Fruit fly (Drosophila melanogaster) whole organism, prepupa: ENCODE data around the gene Jhbp4.
A peak's percentile ranks its signal among the peaks of the same experiment; 100 is the strongest.

ENCODE experiments used
- CG10631 ChIP-seq: fragments of 200-800 bp; sonication (Bioruptor generic); optimal IDR thresholded peaks from 2 replicates; lab custom pipeline; 2016; ENCODE audit warnings: missing biosample characterization, missing genetic modification characterization
- CG11762 ChIP-seq: fragments of 200-800 bp; sonication (Bioruptor generic); optimal IDR thresholded peaks from 3 replicates; lab custom pipeline; 2016; ENCODE audit warnings: missing biosample characterization, missing genetic modification characterization; ENCODE audit not compliant: insufficient read depth
- CG11902 ChIP-seq: fragments of 200-800 bp; sonication (Bioruptor generic); optimal IDR thresholded peaks from 3 replicates; lab custom pipeline; 2016; ENCODE audit warnings: missing biosample characterization, missing genetic modification characterization
- CG15336 ChIP-seq: fragments of 200-800 bp; sonication (Bioruptor generic); IDR thresholded peaks from 2 replicates; pipeline ENCODE4 v1.3.6; 2022; ENCODE audit warnings: missing biosample characterization, missing genetic modification characterization
- CG1621 ChIP-seq: fragments of 200-800 bp; sonication (Bioruptor generic); optimal IDR thresholded peaks from 3 replicates; lab custom pipeline; 2018; ENCODE audit warnings: missing biosample characterization, mild to moderate bottlenecking, missing genetic modification characterization
- CG16779 ChIP-seq: fragments of 200-800 bp; sonication (Bioruptor generic); optimal IDR thresholded peaks from 3 replicates; lab custom pipeline; 2017; ENCODE audit warnings: missing biosample characterization, mild to moderate bottlenecking, missing genetic modification characterization
- CG31627 ChIP-seq: fragments of 200-800 bp; sonication (Bioruptor generic); optimal IDR thresholded peaks from 3 replicates; lab custom pipeline; 2016; ENCODE audit warnings: missing biosample characterization, missing genetic modification characterization
- CG32006 ChIP-seq: fragments of 200-800 bp; sonication (Bioruptor generic); optimal IDR thresholded peaks from 3 replicates; lab custom pipeline; 2017; ENCODE audit warnings: missing biosample characterization, mild to moderate bottlenecking, missing genetic modification characterization
- CG34406 ChIP-seq: fragments of 200-800 bp; sonication (Bioruptor generic); optimal IDR thresholded peaks from 3 replicates; lab custom pipeline; 2016; ENCODE audit warnings: missing biosample characterization, missing genetic modification characterization
- CG4318 ChIP-seq: fragments of 200-800 bp; sonication (Bioruptor generic); optimal IDR thresholded peaks from 3 replicates; lab custom pipeline; 2017; ENCODE audit warnings: missing biosample characterization, mild to moderate bottlenecking, missing genetic modification characterization
- CG6163 ChIP-seq: fragments of 200-800 bp; sonication (Bioruptor generic); IDR thresholded peaks from 3 replicates; pipeline ENCODE4 v1.3.6; 2022; ENCODE audit warnings: missing biosample characterization, missing genetic modification characterization
- CG6276 ChIP-seq: fragments of 200-800 bp; sonication (Bioruptor generic); optimal IDR thresholded peaks from 2 replicates; lab custom pipeline; 2017; ENCODE audit warnings: missing biosample characterization, mild to moderate bottlenecking, missing genetic modification characterization
- CG6792 ChIP-seq: fragments of 200-800 bp; sonication (Bioruptor generic); optimal IDR thresholded peaks from 3 replicates; lab custom pipeline; 2016; ENCODE audit warnings: missing biosample characterization, missing genetic modification characterization
- CG6808 ChIP-seq: fragments of 200-800 bp; sonication (Bioruptor generic); optimal IDR thresholded peaks from 3 replicates; lab custom pipeline; 2017; ENCODE audit warnings: missing biosample characterization, missing genetic modification characterization, mild to moderate bottlenecking, moderate library complexity, missing genetic modification reagents
- CG6854 ChIP-seq: fragments of 200-800 bp; sonication (Bioruptor generic); optimal IDR thresholded peaks from 2 replicates; lab custom pipeline; 2017; ENCODE audit warnings: missing biosample characterization, mild to moderate bottlenecking, missing genetic modification characterization
- CG7368 ChIP-seq: fragments of 200-800 bp; sonication (Bioruptor generic); optimal IDR thresholded peaks from 3 replicates; lab custom pipeline; 2016; ENCODE audit warnings: missing biosample characterization, missing genetic modification characterization
- CG8119 ChIP-seq: fragments of 200-800 bp; sonication (Bioruptor generic); IDR thresholded peaks from 3 replicates; pipeline ENCODE4 v1.3.6; 2022; ENCODE audit warnings: missing biosample characterization, missing genetic modification characterization
- CG8319 ChIP-seq: fragments of 200-800 bp; sonication (Bioruptor generic); optimal IDR thresholded peaks from 3 replicates; lab custom pipeline; 2016; ENCODE audit warnings: missing biosample characterization, missing genetic modification characterization
- CG8632 ChIP-seq: fragments of 200-800 bp; sonication (Bioruptor generic); optimal IDR thresholded peaks from 3 replicates; lab custom pipeline; 2016; ENCODE audit warnings: missing biosample characterization, missing genetic modification characterization
- Eip75B ChIP-seq: fragments of 200-800 bp; sonication (Bioruptor generic); optimal IDR thresholded peaks from 3 replicates; lab custom pipeline; 2016; ENCODE audit warnings: missing biosample characterization, missing genetic modification characterization
- Eip78C ChIP-seq: fragments of 200-800 bp; sonication (Bioruptor generic); peaks from one replicate; lab custom pipeline; 2016; ENCODE audit warnings: missing biosample characterization, missing genetic modification characterization
- Ets21C ChIP-seq: fragments of 200-800 bp; sonication (Bioruptor generic); optimal IDR thresholded peaks from 3 replicates; lab custom pipeline; 2016; ENCODE audit warnings: missing biosample characterization, missing genetic modification characterization
- Ets96B ChIP-seq: fragments of 200-800 bp; optimal IDR thresholded peaks from 2 replicates; lab custom pipeline; 2019; ENCODE audit warnings: missing biosample characterization, mild to moderate bottlenecking, missing genetic modification characterization, moderate library complexity
- Hr39 ChIP-seq: fragments of 200-800 bp; sonication (Bioruptor generic); optimal IDR thresholded peaks from 2 replicates; lab custom pipeline; 2016; ENCODE audit warnings: missing biosample characterization, missing genetic modification characterization
- Lpt ChIP-seq: fragments of 200-800 bp; sonication (Bioruptor generic); optimal IDR thresholded peaks from 3 replicates; lab custom pipeline; 2016; ENCODE audit warnings: missing biosample characterization, missing genetic modification characterization
- OdsH ChIP-seq: fragments of 200-800 bp; sonication (Bioruptor generic); optimal IDR thresholded peaks from 3 replicates; lab custom pipeline; 2016; ENCODE audit warnings: missing biosample characterization, missing genetic modification characterization
- Sox102F ChIP-seq: fragments of 200-800 bp; sonication (Bioruptor generic); optimal IDR thresholded peaks from 2 replicates; lab custom pipeline; 2016; ENCODE audit warnings: missing biosample characterization, mild to moderate bottlenecking, missing genetic modification characterization
- Sox14 ChIP-seq: fragments of 200-800 bp; sonication (Bioruptor generic); optimal IDR thresholded peaks from 3 replicates; lab custom pipeline; 2016; ENCODE audit warnings: missing biosample characterization, missing genetic modification characterization
- Sox15 ChIP-seq: fragments of 200-800 bp; sonication (Bioruptor generic); optimal IDR thresholded peaks from 3 replicates; lab custom pipeline; 2016; ENCODE audit warnings: missing biosample characterization, missing genetic modification characterization
- achi ChIP-seq: fragments of 200-800 bp; sonication (Bioruptor generic); optimal IDR thresholded peaks from 3 replicates; lab custom pipeline; 2016; ENCODE audit warnings: missing biosample characterization, missing genetic modification characterization
- acj6 ChIP-seq: fragments of 200-800 bp; sonication (Bioruptor generic); optimal IDR thresholded peaks from 3 replicates; lab custom pipeline; 2016; ENCODE audit warnings: missing biosample characterization, missing genetic modification characterization
- dsx ChIP-seq: fragments of 200-800 bp; optimal IDR thresholded peaks from 3 replicates; lab custom pipeline; 2019; ENCODE audit warnings: missing biosample characterization, mild to moderate bottlenecking, missing genetic modification characterization, moderate library complexity; ENCODE audit not compliant: poor library complexity, severe bottlenecking
- esn ChIP-seq: fragments of 200-800 bp; sonication (Bioruptor generic); optimal IDR thresholded peaks from 2 replicates; lab custom pipeline; 2016; ENCODE audit warnings: missing biosample characterization, mild to moderate bottlenecking, missing genetic modification characterization, moderate library complexity
- pdm3 ChIP-seq: fragments of 200-800 bp; sonication (Bioruptor generic); optimal IDR thresholded peaks from 3 replicates; lab custom pipeline; 2016; ENCODE audit warnings: missing biosample characterization, missing genetic modification characterization
- salr ChIP-seq, 2 experiments: fragments of 200-800 bp; sonication (Bioruptor generic); optimal IDR thresholded peaks; 3 replicates each; lab custom pipeline; 2016 to 2018; ENCODE audit warnings: missing biosample characterization in 2 of 2, missing genetic modification characterization in 2 of 2, mild to moderate bottlenecking in 1 of 2
- spab ChIP-seq: fragments of 200-800 bp; sonication (Bioruptor generic); optimal IDR thresholded peaks from 2 replicates; lab custom pipeline; 2017; ENCODE audit warnings: missing biosample characterization, mild to moderate bottlenecking, missing genetic modification characterization, missing genetic modification reagents
- ss ChIP-seq, 2 experiments: fragments of 200-800 bp; sonication (Bioruptor generic); optimal IDR thresholded peaks; 2 replicates in 1 of 2; 3 replicates in 1 of 2; lab custom pipeline; 2017 to 2018; ENCODE audit warnings: mild to moderate bottlenecking in 2 of 2, missing biosample characterization in 2 of 2, missing genetic modification characterization in 2 of 2, moderate library complexity in 1 of 2
- topi ChIP-seq: fragments of 200-800 bp; sonication (Bioruptor generic); optimal IDR thresholded peaks from 3 replicates; lab custom pipeline; 2016; ENCODE audit warnings: missing biosample characterization, missing genetic modification characterization
- vri ChIP-seq: fragments of 200-800 bp; sonication (Bioruptor generic); optimal IDR thresholded peaks from 3 replicates; lab custom pipeline; 2016; ENCODE audit warnings: missing biosample characterization, mild to moderate bottlenecking, missing genetic modification characterization

Jhbp4 gene

DNA sequence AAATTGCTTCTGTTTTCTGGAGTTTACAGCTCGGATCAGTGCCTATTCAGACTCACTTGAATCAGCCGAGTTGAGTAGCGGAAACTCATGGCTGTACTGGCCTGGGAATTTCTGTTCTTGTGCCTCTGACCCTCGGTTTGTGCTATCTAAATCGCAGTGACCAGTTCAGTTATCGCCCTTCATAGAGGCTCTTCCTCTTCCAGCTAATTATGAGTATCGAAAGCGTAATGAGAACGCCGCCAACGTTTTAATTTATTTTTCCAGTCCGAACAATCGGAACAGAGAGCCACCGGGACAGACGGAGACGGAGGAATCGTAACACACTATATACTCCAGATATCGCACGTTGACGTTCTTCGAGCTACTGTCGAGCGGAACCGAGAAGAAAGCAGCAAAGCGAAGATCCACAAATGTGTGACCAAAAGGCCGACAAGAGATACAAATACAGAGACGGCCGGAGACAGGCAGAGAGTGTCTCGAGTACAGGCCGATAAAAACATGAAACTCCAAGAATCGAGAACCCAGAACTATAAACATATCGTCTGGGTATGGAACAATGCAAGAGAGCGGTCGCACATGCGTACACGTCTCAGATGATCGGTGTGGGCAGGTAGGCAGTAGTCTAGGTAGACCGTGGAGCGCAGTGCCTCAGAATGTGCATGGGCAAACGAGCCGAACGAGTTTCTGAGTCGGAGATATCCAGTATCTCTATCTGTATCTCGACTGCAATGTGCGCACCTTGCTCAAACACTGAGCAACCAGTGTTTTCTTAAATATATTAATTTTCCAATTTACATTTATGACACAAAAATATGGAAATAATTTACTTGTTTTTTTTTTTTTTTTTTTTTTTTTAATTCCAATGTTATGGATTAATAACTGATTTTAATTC, 28.6 kb downstream of the Jhbp4 start (continued):
- TF ChIP-seq CG8632: peak; percentile 92
- TF ChIP-seq Ets21C (GFP tag; lab: Kevin White, UChicago): no peak
- peak; percentile 95 for TF ChIP-seq dsx
- TF ChIP-seq achi (GFP tag; lab: Kevin White, UChicago): peak; percentile 91
- TF ChIP-seq CG10631 (GFP tag; lab: Kevin White, UChicago): peak; percentile 93
- TF ChIP-seq Eip75B (GFP tag; lab: Kevin White, UChicago): peak; percentile 88
- peak; percentile 73 for TF ChIP-seq topi
- TF ChIP-seq CG6792 (GFP tag; lab: Kevin White, UChicago): peak; percentile 85
- TF ChIP-seq Hr39 (GFP tag; lab: Kevin White, UChicago): peak; percentile 33
- no peak for TF ChIP-seq CG4318 (GFP tag; lab: Kevin White, UChicago)
- TF ChIP-seq Sox102F (GFP tag; lab: Kevin White, UChicago): peak; percentile 75
- no peak for TF ChIP-seq CG6276 (GFP tag; lab: Kevin White, UChicago)
- peak; percentile 86 for TF ChIP-seq CG7368 (GFP tag; lab: Kevin White, UChicago)
- TF ChIP-seq acj6 (GFP tag; lab: Kevin White, UChicago): peak; percentile 90
- TF ChIP-seq, all 60 proteins: peak for 41

DNA sequence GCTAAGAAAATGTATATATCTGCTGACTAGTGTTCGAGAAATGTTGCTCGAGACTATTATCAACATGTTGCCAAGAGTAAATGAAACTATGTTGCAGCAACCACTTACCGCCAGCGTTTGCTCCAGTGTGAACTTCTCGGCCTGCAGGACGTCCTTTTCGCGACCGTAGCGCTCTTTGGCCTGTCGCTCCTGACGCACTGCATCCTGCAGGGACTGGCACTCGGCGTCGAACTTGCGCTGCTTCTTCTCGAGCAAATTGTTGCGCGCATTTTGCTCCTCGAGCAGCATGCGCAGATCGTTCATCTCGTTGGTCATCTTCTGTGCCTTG, 29.2 kb downstream of the Jhbp4 start:
- TF ChIP-seq Eip75B (GFP tag; lab: Kevin White, UChicago): no peak
- TF ChIP-seq vri (GFP tag; lab: Kevin White, UChicago): no peak
- TF ChIP-seq spab: no peak
- TF ChIP-seq acj6 (GFP tag; lab: Kevin White, UChicago): no peak
- TF ChIP-seq topi: no peak
- no peak for TF ChIP-seq CG31627 (GFP tag; lab: Kevin White, UChicago)
- peak; percentile 24 for TF ChIP-seq CG32006 (GFP tag; lab: Kevin White, UChicago)
- no peak for TF ChIP-seq CG7368 (GFP tag; lab: Kevin White, UChicago)
- no peak for TF ChIP-seq CG34406 (GFP tag; lab: Kevin White, UChicago)
- TF ChIP-seq Sox15 (GFP tag; lab: Kevin White, UChicago): no peak
- no peak for TF ChIP-seq CG1621
- TF ChIP-seq CG6163: no peak
- no peak for TF ChIP-seq Ets21C (GFP tag; lab: Kevin White, UChicago)
- TF ChIP-seq CG16779 (tag; lab: Kevin White, UChicago): peak; percentile 9
- peak; percentile 0 for TF ChIP-seq CG6808
- no peak for TF ChIP-seq ss (GFP tag; optimal IDR thresholded peaks at IDR 0.05; lab: Kevin White, UChicago)
- no peak for TF ChIP-seq CG8119
- TF ChIP-seq Sox14 (GFP tag; lab: Kevin White, UChicago): no peak
- TF ChIP-seq esn (GFP tag; lab: Kevin White, UChicago): no peak
- peak; percentile 53 for TF ChIP-seq dsx
- TF ChIP-seq OdsH (GFP tag; lab: Kevin White, UChicago): no peak
- TF ChIP-seq salr (GFP tag; optimal IDR thresholded peaks at IDR 0.05; lab: Kevin White, UChicago): no peak
- no peak for TF ChIP-seq CG11902 (GFP tag; lab: Kevin White, UChicago)
- no peak for TF ChIP-seq CG6854 (GFP tag; lab: Kevin White, UChicago)
- no peak for TF ChIP-seq CG15336 (GFP tag; lab: Robert Waterston, UW)
- TF ChIP-seq Lpt (GFP tag; lab: Kevin White, UChicago): no peak
- no peak for TF ChIP-seq CG10631 (GFP tag; lab: Kevin White, UChicago)
- no peak for TF ChIP-seq CG11762 (GFP tag; lab: Kevin White, UChicago)
- TF ChIP-seq, all 60 proteins: peak for 4

DNA sequence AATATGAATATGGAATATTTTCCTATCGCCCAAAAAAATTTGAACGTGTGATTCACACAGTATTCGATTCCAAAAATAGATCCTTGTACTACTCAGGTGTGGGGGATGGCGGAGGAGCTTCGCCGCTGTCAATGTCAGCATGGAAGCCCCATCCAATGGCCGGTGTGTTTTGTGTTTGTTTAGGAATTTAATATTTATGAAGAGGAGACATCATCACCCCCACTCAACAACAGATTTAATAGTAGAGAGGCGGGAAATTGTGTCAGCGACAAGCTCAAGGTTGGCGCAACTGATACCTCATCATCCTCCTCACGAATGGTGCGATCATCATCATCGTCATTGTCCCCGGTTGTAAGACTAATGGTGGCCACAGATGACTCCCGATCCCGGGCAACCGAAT, 30.8 kb downstream of the Jhbp4 start:
- TF ChIP-seq pdm3: no peak
- no peak for TF ChIP-seq CG6792 (GFP tag; lab: Kevin White, UChicago)
- TF ChIP-seq CG8319 (GFP tag; lab: Kevin White, UChicago): no peak
- no peak for TF ChIP-seq CG6276 (GFP tag; lab: Kevin White, UChicago)
- no peak for TF ChIP-seq CG6163
- TF ChIP-seq CG8119: no peak
- no peak for TF ChIP-seq achi (GFP tag; lab: Kevin White, UChicago)
- no peak for TF ChIP-seq CG1621
- no peak for TF ChIP-seq Eip78C (GFP tag; lab: Kevin White, UChicago)
- no peak for TF ChIP-seq Ets96B (tag; lab: Kevin White, UChicago)
- no peak for TF ChIP-seq CG6808
- no peak for TF ChIP-seq Hr39 (GFP tag; lab: Kevin White, UChicago)
